Worm (Caenorhabditis elegans) whole organism, L3 larva: Measurements from ENCODE around the gene Y47D7A.7.

Experiments
- ceh-82 ChIP-seq: fragments of 150-350 bp; optimal IDR thresholded peaks from 2 replicates; lab custom pipeline; 2014; ENCODE audit warnings: missing biosample characterization, missing genetic modification characterization
- hmg-11 ChIP-seq: sonication (generic microtip); optimal IDR thresholded peaks from 2 replicates; lab custom pipeline; 2016; ENCODE audit warnings: missing genetic modification characterization, missing compliant biosample characterization
- nhr-77 ChIP-seq: fragments of 150-350 bp; optimal IDR thresholded peaks from 2 replicates; lab custom pipeline; 2014; ENCODE audit warnings: missing biosample characterization, missing genetic modification characterization
- snpc-4 ChIP-seq: fragments of 150-350 bp; optimal IDR thresholded peaks from 2 replicates; lab custom pipeline; 2014; ENCODE audit warnings: missing biosample characterization, missing genetic modification characterization

ce11 chrV:4382298-4382697 lies 37.4 kb downstream of the Y47D7A.7 start, which contains the start of gene F13A2.1:
- TF ChIP-seq nhr-77 (tag; lab: Kevin White, UChicago) (no peak), ceh-82 (tag; lab: Kevin White, UChicago) (no peak), hmg-11 (no peak), snpc-4 (tag; lab: Kevin White, UChicago) (no peak)
